Fruit fly (Drosophila melanogaster) whole organism, prepupa: ENCODE measurements around the gene CG11811.

Experiments
- CG10631 ChIP-seq: fragments of 200-800 bp; sonication (Bioruptor generic); optimal IDR thresholded peaks from 2 replicates; lab custom pipeline; 2016; ENCODE audit warnings: missing biosample characterization, missing genetic modification characterization
- CG10669 ChIP-seq: fragments of 200-800 bp; sonication (Bioruptor generic); optimal IDR thresholded peaks from 3 replicates; lab custom pipeline; 2018; ENCODE audit warnings: missing biosample characterization, mild to moderate bottlenecking, missing genetic modification characterization, moderate library complexity
- CG11294 ChIP-seq: fragments of 200-800 bp; sonication (Bioruptor generic); IDR thresholded peaks from 2 replicates; pipeline ENCODE4 v1.3.6; 2022; ENCODE audit warnings: missing biosample characterization, missing genetic modification characterization
- CG11762 ChIP-seq: fragments of 200-800 bp; sonication (Bioruptor generic); optimal IDR thresholded peaks from 3 replicates; lab custom pipeline; 2016; ENCODE audit warnings: missing biosample characterization, missing genetic modification characterization; ENCODE audit not compliant: insufficient read depth
- CG11902 ChIP-seq: fragments of 200-800 bp; sonication (Bioruptor generic); optimal IDR thresholded peaks from 3 replicates; lab custom pipeline; 2016; ENCODE audit warnings: missing biosample characterization, missing genetic modification characterization
- CG15336 ChIP-seq: fragments of 200-800 bp; sonication (Bioruptor generic); IDR thresholded peaks from 2 replicates; pipeline ENCODE4 v1.3.6; 2022; ENCODE audit warnings: missing biosample characterization, missing genetic modification characterization
- CG3032 ChIP-seq: fragments of 200-800 bp; optimal IDR thresholded peaks from 2 replicates; lab custom pipeline; 2019; ENCODE audit warnings: missing biosample characterization, mild to moderate bottlenecking, missing genetic modification characterization, moderate library complexity
- CG31627 ChIP-seq: fragments of 200-800 bp; sonication (Bioruptor generic); optimal IDR thresholded peaks from 3 replicates; lab custom pipeline; 2016; ENCODE audit warnings: missing biosample characterization, missing genetic modification characterization
- CG32006 ChIP-seq: fragments of 200-800 bp; sonication (Bioruptor generic); optimal IDR thresholded peaks from 3 replicates; lab custom pipeline; 2017; ENCODE audit warnings: missing biosample characterization, mild to moderate bottlenecking, missing genetic modification characterization
- CG34406 ChIP-seq: fragments of 200-800 bp; sonication (Bioruptor generic); optimal IDR thresholded peaks from 3 replicates; lab custom pipeline; 2016; ENCODE audit warnings: missing biosample characterization, missing genetic modification characterization
- CG3919 ChIP-seq: fragments of 200-800 bp; sonication (Bioruptor generic); optimal IDR thresholded peaks from 3 replicates; lab custom pipeline; 2016; ENCODE audit warnings: missing biosample characterization, missing genetic modification characterization
- CG6163 ChIP-seq: fragments of 200-800 bp; sonication (Bioruptor generic); IDR thresholded peaks from 3 replicates; pipeline ENCODE4 v1.3.6; 2022; ENCODE audit warnings: missing biosample characterization, missing genetic modification characterization
- CG6276 ChIP-seq: fragments of 200-800 bp; sonication (Bioruptor generic); optimal IDR thresholded peaks from 2 replicates; lab custom pipeline; 2017; ENCODE audit warnings: missing biosample characterization, mild to moderate bottlenecking, missing genetic modification characterization
- CG6808 ChIP-seq: fragments of 200-800 bp; sonication (Bioruptor generic); optimal IDR thresholded peaks from 3 replicates; lab custom pipeline; 2017; ENCODE audit warnings: missing biosample characterization, missing genetic modification characterization, mild to moderate bottlenecking, moderate library complexity, missing genetic modification reagents
- CG6854 ChIP-seq: fragments of 200-800 bp; sonication (Bioruptor generic); optimal IDR thresholded peaks from 2 replicates; lab custom pipeline; 2017; ENCODE audit warnings: missing biosample characterization, mild to moderate bottlenecking, missing genetic modification characterization
- CG7368 ChIP-seq: fragments of 200-800 bp; sonication (Bioruptor generic); optimal IDR thresholded peaks from 3 replicates; lab custom pipeline; 2016; ENCODE audit warnings: missing biosample characterization, missing genetic modification characterization
- CG8119 ChIP-seq: fragments of 200-800 bp; sonication (Bioruptor generic); IDR thresholded peaks from 3 replicates; pipeline ENCODE4 v1.3.6; 2022; ENCODE audit warnings: missing biosample characterization, missing genetic modification characterization
- CG8632 ChIP-seq: fragments of 200-800 bp; sonication (Bioruptor generic); optimal IDR thresholded peaks from 3 replicates; lab custom pipeline; 2016; ENCODE audit warnings: missing biosample characterization, missing genetic modification characterization
- CG9139 ChIP-seq: fragments of 200-800 bp; sonication (Bioruptor generic); optimal IDR thresholded peaks from 3 replicates; lab custom pipeline; 2017; ENCODE audit warnings: missing biosample characterization, mild to moderate bottlenecking, missing genetic modification characterization
- Eip75B ChIP-seq: fragments of 200-800 bp; sonication (Bioruptor generic); optimal IDR thresholded peaks from 3 replicates; lab custom pipeline; 2016; ENCODE audit warnings: missing biosample characterization, missing genetic modification characterization
- Eip78C ChIP-seq: fragments of 200-800 bp; sonication (Bioruptor generic); peaks from one replicate; lab custom pipeline; 2016; ENCODE audit warnings: missing biosample characterization, missing genetic modification characterization
- Ets21C ChIP-seq: fragments of 200-800 bp; sonication (Bioruptor generic); optimal IDR thresholded peaks from 3 replicates; lab custom pipeline; 2016; ENCODE audit warnings: missing biosample characterization, missing genetic modification characterization
- Ets96B ChIP-seq: fragments of 200-800 bp; optimal IDR thresholded peaks from 2 replicates; lab custom pipeline; 2019; ENCODE audit warnings: missing biosample characterization, mild to moderate bottlenecking, missing genetic modification characterization, moderate library complexity
- Hr39 ChIP-seq: fragments of 200-800 bp; sonication (Bioruptor generic); optimal IDR thresholded peaks from 2 replicates; lab custom pipeline; 2016; ENCODE audit warnings: missing biosample characterization, missing genetic modification characterization
- Hr4 ChIP-seq: fragments of 200-800 bp; sonication (Bioruptor generic); optimal IDR thresholded peaks from 3 replicates; lab custom pipeline; 2016; ENCODE audit warnings: missing biosample characterization, missing genetic modification characterization
- Lpt ChIP-seq: fragments of 200-800 bp; sonication (Bioruptor generic); optimal IDR thresholded peaks from 3 replicates; lab custom pipeline; 2016; ENCODE audit warnings: missing biosample characterization, missing genetic modification characterization
- Met ChIP-seq: fragments of 200-800 bp; sonication (Bioruptor generic); optimal IDR thresholded peaks from 3 replicates; lab custom pipeline; 2016; ENCODE audit warnings: missing biosample characterization, missing genetic modification characterization
- OdsH ChIP-seq: fragments of 200-800 bp; sonication (Bioruptor generic); optimal IDR thresholded peaks from 3 replicates; lab custom pipeline; 2016; ENCODE audit warnings: missing biosample characterization, missing genetic modification characterization
- Smox ChIP-seq: fragments of 200-800 bp; sonication (Bioruptor generic); optimal IDR thresholded peaks from 3 replicates; lab custom pipeline; 2016; ENCODE audit warnings: missing biosample characterization, missing genetic modification characterization
- Sox102F ChIP-seq: fragments of 200-800 bp; sonication (Bioruptor generic); optimal IDR thresholded peaks from 2 replicates; lab custom pipeline; 2016; ENCODE audit warnings: missing biosample characterization, mild to moderate bottlenecking, missing genetic modification characterization
- Sox15 ChIP-seq: fragments of 200-800 bp; sonication (Bioruptor generic); optimal IDR thresholded peaks from 3 replicates; lab custom pipeline; 2016; ENCODE audit warnings: missing biosample characterization, missing genetic modification characterization
- achi ChIP-seq: fragments of 200-800 bp; sonication (Bioruptor generic); optimal IDR thresholded peaks from 3 replicates; lab custom pipeline; 2016; ENCODE audit warnings: missing biosample characterization, missing genetic modification characterization
- cyc ChIP-seq: fragments of 200-800 bp; sonication (Bioruptor generic); optimal IDR thresholded peaks from 3 replicates; lab custom pipeline; 2016; ENCODE audit warnings: missing biosample characterization, missing genetic modification characterization
- dac ChIP-seq: fragments of 200-800 bp; sonication (Bioruptor generic); optimal IDR thresholded peaks from 2 replicates; lab custom pipeline; 2017; ENCODE audit warnings: missing biosample characterization, mild to moderate bottlenecking, missing genetic modification characterization
- dsx ChIP-seq: fragments of 200-800 bp; optimal IDR thresholded peaks from 3 replicates; lab custom pipeline; 2019; ENCODE audit warnings: missing biosample characterization, mild to moderate bottlenecking, missing genetic modification characterization, moderate library complexity; ENCODE audit not compliant: poor library complexity, severe bottlenecking
- eg ChIP-seq: fragments of 200-800 bp; sonication (Bioruptor generic); IDR thresholded peaks from 3 replicates; pipeline ENCODE4 v1.3.6; 2022; ENCODE audit warnings: missing biosample characterization, missing genetic modification characterization
- esn ChIP-seq: fragments of 200-800 bp; sonication (Bioruptor generic); optimal IDR thresholded peaks from 2 replicates; lab custom pipeline; 2016; ENCODE audit warnings: missing biosample characterization, mild to moderate bottlenecking, missing genetic modification characterization, moderate library complexity
- fd59A ChIP-seq: fragments of 200-800 bp; sonication (Bioruptor generic); optimal IDR thresholded peaks from 2 replicates; lab custom pipeline; 2017; ENCODE audit warnings: missing biosample characterization, mild to moderate bottlenecking, missing genetic modification characterization, missing genetic modification reagents
- fkh ChIP-seq: fragments of 200-800 bp; sonication (Bioruptor generic); optimal IDR thresholded peaks from 3 replicates; lab custom pipeline; 2017; ENCODE audit warnings: missing biosample characterization, mild to moderate bottlenecking, missing genetic modification characterization, moderate library complexity
- lz ChIP-seq: fragments of 200-800 bp; sonication (Bioruptor generic); optimal IDR thresholded peaks from 3 replicates; lab custom pipeline; 2016; ENCODE audit warnings: missing biosample characterization, missing genetic modification characterization
- net ChIP-seq: fragments of 200-800 bp; sonication (Bioruptor generic); optimal IDR thresholded peaks from 3 replicates; lab custom pipeline; 2016; ENCODE audit warnings: missing biosample characterization, missing genetic modification characterization
- spab ChIP-seq: fragments of 200-800 bp; sonication (Bioruptor generic); optimal IDR thresholded peaks from 2 replicates; lab custom pipeline; 2017; ENCODE audit warnings: missing biosample characterization, mild to moderate bottlenecking, missing genetic modification characterization, missing genetic modification reagents
- ss ChIP-seq, 2 experiments: fragments of 200-800 bp; sonication (Bioruptor generic); optimal IDR thresholded peaks; 2 replicates in 1 of 2; 3 replicates in 1 of 2; lab custom pipeline; 2017 to 2018; ENCODE audit warnings: mild to moderate bottlenecking in 2 of 2, missing biosample characterization in 2 of 2, missing genetic modification characterization in 2 of 2, moderate library complexity in 1 of 2
- svp ChIP-seq: fragments of 200-800 bp; sonication (Bioruptor generic); peaks from one replicate; lab custom pipeline; 2016; ENCODE audit warnings: missing biosample characterization, missing genetic modification characterization
- topi ChIP-seq: fragments of 200-800 bp; sonication (Bioruptor generic); optimal IDR thresholded peaks from 3 replicates; lab custom pipeline; 2016; ENCODE audit warnings: missing biosample characterization, missing genetic modification characterization

The CG11811 gene

dm6 chr3L:10736483-10737122 is 45.8 kb downstream of the CG11811 start (continued):
- TF ChIP-seq Hr39 (GFP tag; lab: Kevin White, UChicago): peak; percentile 27
- peak; percentile 57 for TF ChIP-seq CG32006 (GFP tag; lab: Kevin White, UChicago)
- no peak for TF ChIP-seq svp (GFP tag; lab: Kevin White, UChicago)
- TF ChIP-seq CG8119 (GFP tag; lab: Robert Waterston, UW): no peak
- no peak for TF ChIP-seq CG8632 (GFP tag; lab: Kevin White, UChicago)
- peak; percentile 65 for TF ChIP-seq OdsH
- TF ChIP-seq lz (GFP tag; lab: Kevin White, UChicago): peak; percentile 47
- no peak for TF ChIP-seq CG6808
- TF ChIP-seq Sox15 (GFP tag; lab: Kevin White, UChicago): no peak
- no peak for TF ChIP-seq CG9139 (GFP tag; lab: Kevin White, UChicago)
- TF ChIP-seq Smox (GFP tag; lab: Kevin White, UChicago): peak; percentile 11
- TF ChIP-seq achi (GFP tag; lab: Kevin White, UChicago): peak; percentile 33
- TF ChIP-seq CG7368 (GFP tag; lab: Kevin White, UChicago): no peak
- TF ChIP-seq CG11762: no peak
- TF ChIP-seq esn (GFP tag; lab: Kevin White, UChicago): peak; percentile 22
- TF ChIP-seq Met (GFP tag; lab: Kevin White, UChicago): peak; percentile 58
- no peak for TF ChIP-seq Ets21C (GFP tag; lab: Kevin White, UChicago)
- TF ChIP-seq ss (GFP tag; optimal IDR thresholded peaks at IDR 0.05; lab: Kevin White, UChicago): no peak
- TF ChIP-seq CG6854 (GFP tag; lab: Kevin White, UChicago): no peak
- peak; percentile 66 for TF ChIP-seq eg (GFP tag; lab: Robert Waterston, UW)
- TF ChIP-seq CG3919 (GFP tag; lab: Kevin White, UChicago): no peak
- TF ChIP-seq, all 60 proteins: peak for 27

dm6 chr3L:10737123-10737709 is 46.4 kb downstream of the CG11811 start:
- peak; percentile 17 for TF ChIP-seq Eip75B (GFP tag; lab: Kevin White, UChicago)
- TF ChIP-seq CG6808: peak; percentile 73
- peak; percentile 3 for TF ChIP-seq CG10631
- TF ChIP-seq CG11294: no peak
- no peak for TF ChIP-seq Smox (GFP tag; lab: Kevin White, UChicago)
- TF ChIP-seq fd59A (GFP tag; lab: Kevin White, UChicago): peak; percentile 31
- 0 out of 2 replicates have a peak, but pooled peaks have one; percentile 12 for TF ChIP-seq CG15336 (GFP tag; lab: Robert Waterston, UW)
- TF ChIP-seq CG32006 (GFP tag; lab: Kevin White, UChicago): no peak
- TF ChIP-seq CG3032 (tag; lab: Kevin White, UChicago): no peak
- no peak for TF ChIP-seq CG11902 (GFP tag; lab: Kevin White, UChicago)
- TF ChIP-seq CG7368 (GFP tag; lab: Kevin White, UChicago): no peak
- peak; percentile 53 for TF ChIP-seq Eip78C (GFP tag; lab: Kevin White, UChicago)
- no peak for TF ChIP-seq achi (GFP tag; lab: Kevin White, UChicago)
- TF ChIP-seq ss (GFP tag; optimal IDR thresholded peaks at IDR 0.05; lab: Kevin White, UChicago): peak; percentile 77 to 78
- TF ChIP-seq topi (GFP tag; lab: Kevin White, UChicago): peak; percentile 15
- peak; percentile 14 for TF ChIP-seq CG10669
- TF ChIP-seq CG3919 (GFP tag; lab: Kevin White, UChicago): peak; percentile 7
- TF ChIP-seq Ets21C (GFP tag; lab: Kevin White, UChicago): no peak
- no peak for TF ChIP-seq OdsH
- TF ChIP-seq net (GFP tag; lab: Kevin White, UChicago): no peak
- TF ChIP-seq Hr4 (GFP tag; lab: Kevin White, UChicago): no peak
- no peak for TF ChIP-seq Lpt (GFP tag; lab: Kevin White, UChicago)
- TF ChIP-seq CG34406 (GFP tag; lab: Kevin White, UChicago): no peak
- TF ChIP-seq dsx (GFP tag; lab: Kevin White, UChicago): peak; percentile 63
- TF ChIP-seq dac (GFP tag; lab: Kevin White, UChicago): no peak
- peak; percentile 49; the same call in 1 of the 3 replicates for TF ChIP-seq CG8119 (GFP tag; lab: Robert Waterston, UW)
- TF ChIP-seq spab: peak; percentile 36
- TF ChIP-seq Sox102F (GFP tag; lab: Kevin White, UChicago): peak; percentile 18
- no peak for TF ChIP-seq CG6276 (GFP tag; lab: Kevin White, UChicago)
- no peak for TF ChIP-seq CG31627 (GFP tag; lab: Kevin White, UChicago)
- peak; percentile 47; the same call in 2 of the 3 replicates for TF ChIP-seq CG6163 (GFP tag; lab: Robert Waterston, UW)
- TF ChIP-seq lz (GFP tag; lab: Kevin White, UChicago): no peak
- TF ChIP-seq Hr39 (GFP tag; lab: Kevin White, UChicago): no peak
- TF ChIP-seq Ets96B: peak; percentile 18
- no peak for TF ChIP-seq Sox15 (GFP tag; lab: Kevin White, UChicago)
- TF ChIP-seq eg (GFP tag; lab: Robert Waterston, UW): peak; percentile 72
- TF ChIP-seq fkh (GFP tag; lab: Kevin White, UChicago): peak; percentile 98
- TF ChIP-seq CG8632 (GFP tag; lab: Kevin White, UChicago): no peak
- TF ChIP-seq cyc (GFP tag; lab: Kevin White, UChicago): no peak
